Worm (Caenorhabditis elegans) whole organism, L2 larva: ENCODE measurements around the gene C05B5.4.

Experiments
- C34F6.9 ChIP-seq: fragments of 150-350 bp; optimal IDR thresholded peaks from 2 replicates; lab custom pipeline; 2014; ENCODE audit warnings: missing biosample characterization, missing genetic modification characterization
- R02D3.7 ChIP-seq: fragments of 150-350 bp; optimal IDR thresholded peaks from 2 replicates; lab custom pipeline; 2014; ENCODE audit warnings: missing biosample characterization, missing genetic modification characterization
- Y55F3AM.14 ChIP-seq: fragments of 200-800 bp; sonication (Bioruptor generic); optimal IDR thresholded peaks from 2 replicates; lab custom pipeline; 2018; ENCODE audit warnings: mild to moderate bottlenecking, missing genetic modification characterization, missing compliant biosample characterization
- aly-2 ChIP-seq: fragments of 150-350 bp; optimal IDR thresholded peaks from 2 replicates; lab custom pipeline; 2014; ENCODE audit warnings: missing biosample characterization, missing genetic modification characterization
- ama-1 ChIP-seq: fragments of 150-350 bp; optimal IDR thresholded peaks from 2 replicates; lab custom pipeline; 2018; ENCODE audit warnings: inconsistent platforms
- blmp-1 ChIP-seq: sonication (generic microtip); optimal IDR thresholded peaks from 2 replicates; lab custom pipeline; 2017; ENCODE audit warnings: missing genetic modification characterization, mild to moderate bottlenecking, missing compliant biosample characterization, antibody characterized with exemption, moderate library complexity; ENCODE audit not compliant: insufficient read depth
- ceh-82 ChIP-seq: fragments of 150-350 bp; optimal IDR thresholded peaks from 2 replicates; lab custom pipeline; 2014; ENCODE audit warnings: missing biosample characterization, missing genetic modification characterization
- dmd-4 ChIP-seq: sonication (generic microtip); optimal IDR thresholded peaks from 2 replicates; lab custom pipeline; 2017; ENCODE audit warnings: missing biosample characterization, missing genetic modification characterization
- egl-27 ChIP-seq: sonication (generic microtip); optimal IDR thresholded peaks from 3 replicates; lab custom pipeline; 2017; ENCODE audit warnings: missing biosample characterization, missing genetic modification reagents, missing genetic modification characterization
- elt-3 ChIP-seq: sonication (generic microtip); optimal IDR thresholded peaks from 2 replicates; lab custom pipeline; 2017; ENCODE audit warnings: missing biosample characterization, missing genetic modification characterization
- fos-1 ChIP-seq: fragments of 150-350 bp; optimal IDR thresholded peaks from 2 replicates; lab custom pipeline; 2014; ENCODE audit warnings: missing biosample characterization, missing genetic modification characterization
- lsy-2 ChIP-seq, 2 experiments: fragments of 150-350 bp in 1 of 2; sonication (generic microtip) in 1 of 2; optimal IDR thresholded peaks; 2 replicates each; lab custom pipeline; 2014 to 2017; ENCODE audit warnings: missing biosample characterization in 2 of 2, missing genetic modification characterization in 2 of 2
- mbf-1 ChIP-seq: sonication (generic microtip); optimal IDR thresholded peaks from 2 replicates; lab custom pipeline; 2017; ENCODE audit warnings: missing biosample characterization, missing genetic modification characterization
- nhr-10 ChIP-seq: sonication (generic microtip); optimal IDR thresholded peaks from 2 replicates; lab custom pipeline; 2017; ENCODE audit warnings: missing biosample characterization, missing genetic modification characterization
- nhr-11 ChIP-seq: fragments of 150-350 bp; optimal IDR thresholded peaks from 2 replicates; lab custom pipeline; 2014; ENCODE audit warnings: missing biosample characterization, missing genetic modification characterization
- nhr-129 ChIP-seq: fragments of 150-350 bp; optimal IDR thresholded peaks from 2 replicates; lab custom pipeline; 2014; ENCODE audit warnings: missing biosample characterization, missing genetic modification characterization
- nhr-21 ChIP-seq: fragments of 150-350 bp; optimal IDR thresholded peaks from 2 replicates; lab custom pipeline; 2014; ENCODE audit warnings: missing biosample characterization, missing genetic modification characterization
- nhr-23 ChIP-seq: fragments of 150-350 bp; optimal IDR thresholded peaks from 2 replicates; lab custom pipeline; 2014; ENCODE audit warnings: missing biosample characterization, missing genetic modification reagents, missing genetic modification characterization
- nhr-237 ChIP-seq: fragments of 150-350 bp; optimal IDR thresholded peaks from 2 replicates; lab custom pipeline; 2014; ENCODE audit warnings: missing biosample characterization, missing genetic modification characterization
- nhr-25 ChIP-seq: fragments of 150-350 bp; sonication (generic microtip); optimal IDR thresholded peaks from 3 replicates; lab custom pipeline; 2014; ENCODE audit warnings: missing biosample characterization, missing genetic modification characterization
- nhr-6 ChIP-seq: fragments of 150-350 bp; optimal IDR thresholded peaks from 2 replicates; lab custom pipeline; 2014; ENCODE audit warnings: missing biosample characterization, missing genetic modification characterization
- nhr-77 ChIP-seq: fragments of 150-350 bp; optimal IDR thresholded peaks from 2 replicates; lab custom pipeline; 2014; ENCODE audit warnings: missing biosample characterization, missing genetic modification characterization
- peb-1 ChIP-seq: fragments of 150-350 bp; optimal IDR thresholded peaks from 2 replicates; lab custom pipeline; 2014; ENCODE audit warnings: missing biosample characterization, missing genetic modification characterization
- sem-4 ChIP-seq: fragments of 150-350 bp; optimal IDR thresholded peaks from 2 replicates; lab custom pipeline; 2014; ENCODE audit warnings: missing biosample characterization, missing genetic modification reagents, missing genetic modification characterization
- skn-1 ChIP-seq: sonication (generic microtip); optimal IDR thresholded peaks from 2 replicates; lab custom pipeline; 2017; ENCODE audit warnings: missing biosample characterization, missing genetic modification characterization
- snpc-4 ChIP-seq: fragments of 150-350 bp; optimal IDR thresholded peaks from 2 replicates; lab custom pipeline; 2014; ENCODE audit warnings: missing biosample characterization, missing genetic modification characterization
- unc-39 ChIP-seq: fragments of 150-350 bp; optimal IDR thresholded peaks from 2 replicates; lab custom pipeline; 2014; ENCODE audit warnings: missing biosample characterization, missing genetic modification characterization
- unc-55 ChIP-seq: fragments of 150-350 bp; sonication (generic microtip); optimal IDR thresholded peaks from 3 replicates; lab custom pipeline; 2014; ENCODE audit warnings: missing biosample characterization, missing genetic modification reagents, missing genetic modification characterization
- unc-62 ChIP-seq: fragments of 150-350 bp; optimal IDR thresholded peaks from 2 replicates; lab custom pipeline; 2014; ENCODE audit warnings: missing biosample characterization, missing genetic modification reagents, missing genetic modification characterization
- zag-1 ChIP-seq: fragments of 150-350 bp; optimal IDR thresholded peaks from 2 replicates; lab custom pipeline; 2014; ENCODE audit warnings: missing biosample characterization, missing genetic modification characterization
- ztf-1 ChIP-seq: fragments of 200-800 bp; sonication (Bioruptor generic); conservative IDR thresholded peaks from 2 replicates; pipeline ENCODE4 v1.3.6; 2022; ENCODE audit warnings: missing genetic modification characterization, missing compliant biosample characterization
- ztf-11 ChIP-seq: sonication (generic microtip); optimal IDR thresholded peaks from 2 replicates; lab custom pipeline; 2017; ENCODE audit warnings: missing biosample characterization, missing genetic modification characterization
- ztf-4 ChIP-seq: fragments of 150-350 bp; optimal IDR thresholded peaks from 2 replicates; lab custom pipeline; 2014; ENCODE audit warnings: missing biosample characterization, missing genetic modification characterization

C05B5.4 gene

DNA sequence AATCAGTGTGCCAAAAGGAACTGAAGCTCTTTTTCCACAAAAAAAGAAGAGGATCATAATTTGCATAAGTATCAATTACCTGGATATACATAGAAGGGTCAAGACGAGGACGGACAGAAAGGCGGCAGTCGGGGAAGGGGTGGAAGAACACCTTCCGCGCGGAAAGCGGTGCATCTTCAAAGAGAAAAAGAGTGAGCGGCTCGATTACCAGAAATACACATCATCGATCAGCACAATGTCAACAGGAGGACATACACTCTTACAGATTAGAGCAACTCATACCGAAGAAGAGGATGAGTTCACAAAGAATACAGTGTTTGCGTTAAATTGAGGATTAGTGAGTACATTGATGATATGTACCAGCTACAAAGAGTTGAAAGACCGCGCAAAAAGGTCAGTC lies 24.3 kb upstream of the C05B5.4 start:
- no peak for TF ChIP-seq nhr-77 (tag; lab: Kevin White, UChicago)
- TF ChIP-seq nhr-10 (tag; lab: Kevin White, UChicago), result no peak
- TF ChIP-seq, all 48 proteins: peak for 0

DNA sequence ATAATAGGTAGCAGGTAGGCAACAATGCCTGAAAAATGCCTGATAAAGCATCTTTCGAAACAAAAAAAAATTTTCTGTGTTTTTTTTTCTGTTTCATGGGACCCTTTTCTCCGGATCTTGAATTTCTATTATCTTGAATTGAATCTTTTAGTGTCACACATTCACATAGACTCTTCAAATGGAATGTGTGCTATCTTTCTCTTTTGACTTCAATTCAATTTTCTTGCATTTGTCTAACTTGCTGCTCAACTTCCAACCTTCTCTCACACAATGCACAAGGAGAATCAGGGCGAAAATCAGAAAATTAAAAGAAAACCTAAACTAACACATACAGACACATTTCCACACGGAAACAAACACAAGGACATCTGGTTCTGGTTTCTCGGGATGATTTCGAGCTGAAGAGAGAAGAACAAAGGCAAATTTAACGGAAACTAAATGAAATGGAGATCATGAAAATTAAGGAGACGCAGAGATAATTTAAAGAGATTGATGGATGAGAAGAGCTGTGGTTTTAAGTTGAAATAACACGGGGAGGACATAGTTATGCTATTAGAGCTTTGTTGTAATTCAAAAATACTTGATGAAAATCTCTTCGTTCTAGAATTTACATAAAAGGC lies 21.4 kb upstream of the C05B5.4 start:
- TF ChIP-seq unc-55 (GFP tag; lab: Kevin White, UChicago) (no peak), C34F6.9 (tag; lab: Kevin White, UChicago) (no peak), nhr-23 (no peak)

DNA sequence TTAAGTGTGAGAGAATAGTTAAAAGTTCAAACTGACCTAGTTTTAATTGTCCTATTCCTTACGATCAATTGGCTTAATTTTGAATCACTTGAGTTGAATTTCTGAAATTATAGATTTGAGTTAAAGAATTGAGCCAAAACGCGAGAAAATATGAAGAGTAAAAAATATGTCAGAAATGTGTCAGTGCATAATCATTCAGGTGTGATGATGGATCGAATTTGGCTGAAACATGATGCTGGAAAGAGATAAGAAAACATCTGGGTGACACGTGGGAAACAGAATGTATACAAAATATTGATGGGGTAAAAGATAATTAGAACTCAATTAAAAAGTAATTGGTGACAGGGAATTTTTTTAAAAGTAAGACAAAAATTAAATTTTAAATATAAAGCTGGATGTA lies 19.9 kb upstream of the C05B5.4 start, which contains the start of gene R10E12.2:
Gene R10E12.2, minus strand, starts transcription at position 101 of the 400 bp plus-strand sequence.
- TF ChIP-seq peb-1 (tag; lab: Kevin White, UChicago) (no peak), nhr-11 (tag; lab: Kevin White, UChicago) (no peak), R02D3.7 (tag; lab: Kevin White, UChicago) (no peak)

DNA sequence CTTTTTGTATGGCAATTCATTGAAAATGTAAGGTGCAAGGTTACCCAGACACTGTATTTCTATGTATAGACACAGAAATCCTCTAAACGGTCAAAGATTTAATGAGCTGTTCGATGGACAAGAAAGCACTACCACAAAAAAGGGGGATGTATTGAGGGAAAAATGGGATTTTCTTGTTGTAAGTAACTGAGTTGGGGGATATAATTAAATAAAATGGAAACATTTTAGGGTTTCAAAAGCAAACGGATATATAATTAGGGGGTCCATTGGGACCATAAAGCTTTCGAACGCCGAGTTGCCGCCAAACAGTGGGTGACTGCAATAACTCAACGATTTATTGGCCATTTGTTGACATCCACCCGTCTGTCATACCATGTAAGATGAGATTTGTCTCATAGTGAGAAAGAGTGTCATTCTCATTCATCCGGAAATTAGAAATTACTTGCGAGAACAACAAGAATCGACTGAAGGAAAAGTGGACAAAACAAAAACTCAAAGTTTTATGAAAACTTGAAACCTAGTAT lies 11.5 kb upstream of the C05B5.4 start:
- TF ChIP-seq peb-1 (tag; lab: Kevin White, UChicago) (no peak), sem-4 (tag; lab: Kevin White, UChicago) (no peak), nhr-11 (tag; lab: Kevin White, UChicago) (no peak), elt-3 (tag; lab: Kevin White, UChicago) (no peak), ztf-11 (no peak), nhr-77 (tag; lab: Kevin White, UChicago) (no peak), nhr-21 (no peak), unc-62 (GFP tag; lab: Kevin White, UChicago) (no peak), ama-1 (no peak), nhr-6 (no peak), nhr-25 (tag; lab: Kevin White, UChicago) (no peak), ztf-4 (tag; lab: Kevin White, UChicago) (no peak), snpc-4 (tag; lab: Kevin White, UChicago) (no peak), mbf-1 (no peak), blmp-1 (tag; lab: Kevin White, UChicago) (no peak), fos-1 (tag; lab: Kevin White, UChicago) (no peak), skn-1 (tag; lab: Kevin White, UChicago) (no peak), unc-39 (no peak), lsy-2 (tag; optimal IDR thresholded peaks at IDR 0.05; lab: Kevin White, UChicago) (no peak)

DNA sequence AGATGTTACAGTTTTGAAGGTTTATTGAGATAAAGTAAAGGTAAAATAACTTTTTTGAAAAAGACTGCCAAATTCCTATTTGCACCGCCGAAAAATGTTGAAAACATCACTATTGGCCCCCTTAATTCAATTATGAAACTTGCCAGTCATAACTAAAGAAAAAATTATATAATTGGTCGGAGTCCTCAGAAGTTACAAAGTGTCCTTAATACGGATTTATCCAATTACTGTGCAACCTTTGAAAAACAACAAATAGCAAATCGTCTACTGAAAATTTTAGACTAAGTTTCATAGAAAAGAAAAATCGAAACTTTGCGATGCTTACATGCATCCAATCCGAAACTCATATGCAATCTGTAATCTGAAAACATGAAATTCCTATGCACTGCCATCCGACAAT lies 9.1 kb upstream of the C05B5.4 start:
- TF ChIP-seq ceh-82, result no peak
- TF ChIP-seq fos-1 (tag; lab: Kevin White, UChicago), result no peak
- TF ChIP-seq nhr-129, result no peak
- TF ChIP-seq lsy-2 (tag; optimal IDR thresholded peaks at IDR 0.05; lab: Kevin White, UChicago), result no peak
- no peak for TF ChIP-seq nhr-11 (tag; lab: Kevin White, UChicago)
- TF ChIP-seq skn-1 (tag; lab: Kevin White, UChicago), result no peak
- no peak for TF ChIP-seq zag-1 (tag; lab: Kevin White, UChicago)
- TF ChIP-seq unc-55 (GFP tag; lab: Kevin White, UChicago), result no peak
- TF ChIP-seq egl-27 (tag; lab: Kevin White, UChicago), result no peak
- TF ChIP-seq aly-2 (tag; lab: Kevin White, UChicago), result no peak
- TF ChIP-seq snpc-4 (tag; lab: Kevin White, UChicago), result no peak
- no peak for TF ChIP-seq Y55F3AM.14 (GFP tag; lab: Kevin White, UChicago)
- no peak for TF ChIP-seq nhr-25 (tag; lab: Kevin White, UChicago)
- TF ChIP-seq ztf-4 (tag; lab: Kevin White, UChicago), result no peak
- no peak for TF ChIP-seq ztf-1 (GFP tag; lab: Robert Waterston, UW)
- no peak for TF ChIP-seq dmd-4 (tag; lab: Kevin White, UChicago)
- no peak for TF ChIP-seq nhr-10 (tag; lab: Kevin White, UChicago)
- TF ChIP-seq nhr-237 (tag; lab: Kevin White, UChicago), result no peak
- no peak for TF ChIP-seq peb-1 (tag; lab: Kevin White, UChicago)
